Worm (Caenorhabditis elegans) whole organism, young adult: Measurements from ENCODE around the gene F29A7.3.

Experiments
- F10E7.11 ChIP-seq: sonication (generic microtip); optimal IDR thresholded peaks from 2 replicates; lab custom pipeline; 2017; ENCODE audit warnings: mild to moderate bottlenecking, missing genetic modification characterization, moderate library complexity, missing compliant biosample characterization
- Y53G8AR.9 ChIP-seq: fragments of 200-800 bp; sonication (Bioruptor generic); conservative IDR thresholded peaks from 2 replicates; pipeline ENCODE4 v1.3.6; 2022; ENCODE audit warnings: missing genetic modification reagents, missing genetic modification characterization, missing compliant biosample characterization
- lag-1 ChIP-seq: fragments of 200-800 bp; sonication (Bioruptor generic); IDR thresholded peaks from 2 replicates; pipeline ENCODE4 v1.3.6; 2022; ENCODE audit warnings: missing genetic modification reagents, missing genetic modification characterization, missing compliant biosample characterization
- lin-35 ChIP-seq, 3 experiments: fragments of 150-350 bp in 2 of 3; sonication (generic microtip) in 1 of 3; optimal IDR thresholded peaks; 2 replicates each; lab custom pipeline; 2014 to 2018; ENCODE audit warnings: missing biosample characterization in 3 of 3, missing genetic modification characterization in 3 of 3, missing genetic modification reagents in 3 of 3
- lsy-27 ChIP-seq: sonication (generic microtip); optimal IDR thresholded peaks from 2 replicates; lab custom pipeline; 2017; ENCODE audit warnings: missing genetic modification characterization, mild to moderate bottlenecking, missing compliant biosample characterization, antibody characterized with exemption, missing genotype, borderline replicate concordance; ENCODE audit not compliant: insufficient read depth
- nfya-2 ChIP-seq: fragments of 200-800 bp; sonication (Bioruptor generic); IDR thresholded peaks from 2 replicates; pipeline ENCODE4 v1.3.6; 2022; ENCODE audit warnings: missing genetic modification reagents, missing genetic modification characterization, missing compliant biosample characterization
- nhr-120 ChIP-seq: fragments of 200-800 bp; sonication (Bioruptor generic); IDR thresholded peaks from 2 replicates; pipeline ENCODE4 v1.3.6; 2022; ENCODE audit warnings: missing genetic modification characterization, missing compliant biosample characterization
- pha-4 ChIP-seq: fragments of 150-350 bp; sonication (generic microtip); optimal IDR thresholded peaks from 2 replicates; lab custom pipeline; 2014; ENCODE audit warnings: missing biosample characterization, missing genetic modification reagents, missing genetic modification characterization
- rpc-1 ChIP-seq, 2 experiments: fragments of 150-350 bp in 1 of 2; sonication (generic microtip) in 1 of 2; optimal IDR thresholded peaks; 2 replicates each; lab custom pipeline; 2014 to 2018; ENCODE audit warnings: missing biosample characterization in 1 of 2, missing genetic modification characterization in 1 of 2, missing genetic modification reagents in 1 of 2, missing genotype in 1 of 2
- unc-62 ChIP-seq: fragments of 150-350 bp; optimal IDR thresholded peaks from 2 replicates; lab custom pipeline; 2014; ENCODE audit warnings: missing biosample characterization, missing genetic modification reagents, missing genetic modification characterization

ce11 chrII:2791693-2792092 lies 38.6 kb downstream of the F29A7.3 start:
- TF ChIP-seq nfya-2 (GFP tag; lab: Robert Waterston, UW) (no peak), pha-4 (tag; lab: Kevin White, UChicago) (no peak), F10E7.11 (tag; lab: Kevin White, UChicago) (no peak), nhr-120 (GFP tag; lab: Robert Waterston, UW) (no peak), Y53G8AR.9 (no peak), lag-1 (GFP tag; lab: Robert Waterston, UW) (no peak), rpc-1 (optimal IDR thresholded peaks at IDR 0.05; lab: Kevin White, UChicago) (no peak), rpc-1 (tag; optimal IDR thresholded peaks at IDR 0.05; lab: Kevin White, UChicago) (no peak), lin-35 (GFP tag; optimal IDR thresholded peaks at IDR 0.05; lab: Kevin White, UChicago) (no peak), unc-62 (GFP tag; lab: Kevin White, UChicago) (no peak), lsy-27 (tag; lab: Kevin White, UChicago) (no peak)
